Worm (Caenorhabditis elegans) whole organism, L2 larva: ENCODE results near the gene Y54F10BM.13.

Experiments
- C34F6.9 ChIP-seq: fragments of 150-350 bp; optimal IDR thresholded peaks from 2 replicates; lab custom pipeline; 2014; ENCODE audit warnings: missing biosample characterization, missing genetic modification characterization
- F13H6.1 ChIP-seq: sonication (generic microtip); optimal IDR thresholded peaks from 2 replicates; lab custom pipeline; 2016; ENCODE audit warnings: missing genetic modification characterization, missing compliant biosample characterization
- R02D3.7 ChIP-seq: fragments of 150-350 bp; optimal IDR thresholded peaks from 2 replicates; lab custom pipeline; 2014; ENCODE audit warnings: missing biosample characterization, missing genetic modification characterization
- ZK546.5 ChIP-seq: sonication (generic microtip); optimal IDR thresholded peaks from 2 replicates; lab custom pipeline; 2017; ENCODE audit warnings: missing biosample characterization, missing genetic modification characterization
- aly-2 ChIP-seq: fragments of 150-350 bp; optimal IDR thresholded peaks from 2 replicates; lab custom pipeline; 2014; ENCODE audit warnings: missing biosample characterization, missing genetic modification characterization
- ama-1 ChIP-seq: fragments of 150-350 bp; optimal IDR thresholded peaks from 2 replicates; lab custom pipeline; 2018; ENCODE audit warnings: inconsistent platforms
- ceh-16 ChIP-seq: fragments of 150-350 bp; optimal IDR thresholded peaks from 2 replicates; lab custom pipeline; 2014; ENCODE audit warnings: missing biosample characterization, missing genetic modification characterization
- ceh-82 ChIP-seq: fragments of 150-350 bp; optimal IDR thresholded peaks from 2 replicates; lab custom pipeline; 2014; ENCODE audit warnings: missing biosample characterization, missing genetic modification characterization
- crh-2 ChIP-seq: sonication (generic microtip); optimal IDR thresholded peaks from 2 replicates; lab custom pipeline; 2017; ENCODE audit warnings: missing biosample characterization, missing genetic modification characterization
- egl-27 ChIP-seq: sonication (generic microtip); optimal IDR thresholded peaks from 3 replicates; lab custom pipeline; 2017; ENCODE audit warnings: missing biosample characterization, missing genetic modification reagents, missing genetic modification characterization
- elt-3 ChIP-seq: sonication (generic microtip); optimal IDR thresholded peaks from 2 replicates; lab custom pipeline; 2017; ENCODE audit warnings: missing biosample characterization, missing genetic modification characterization
- fos-1 ChIP-seq: fragments of 150-350 bp; optimal IDR thresholded peaks from 2 replicates; lab custom pipeline; 2014; ENCODE audit warnings: missing biosample characterization, missing genetic modification characterization
- gmeb-1 ChIP-seq: fragments of 150-350 bp; optimal IDR thresholded peaks from 2 replicates; lab custom pipeline; 2014; ENCODE audit warnings: missing biosample characterization, missing genetic modification characterization
- lin-11 ChIP-seq: fragments of 150-350 bp; sonication (generic microtip); optimal IDR thresholded peaks from 2 replicates; lab custom pipeline; 2014; ENCODE audit warnings: missing biosample characterization, missing genetic modification characterization, inconsistent platforms, mixed read lengths
- lin-13 ChIP-seq: fragments of 150-350 bp; optimal IDR thresholded peaks from 2 replicates; lab custom pipeline; 2014; ENCODE audit warnings: missing biosample characterization, missing genetic modification reagents, missing genetic modification characterization
- lsy-2 ChIP-seq, 2 experiments: fragments of 150-350 bp in 1 of 2; sonication (generic microtip) in 1 of 2; optimal IDR thresholded peaks; 2 replicates each; lab custom pipeline; 2014 to 2017; ENCODE audit warnings: missing biosample characterization in 2 of 2, missing genetic modification characterization in 2 of 2
- mab-5 ChIP-seq: fragments of 150-350 bp; optimal IDR thresholded peaks from 2 replicates; lab custom pipeline; 2014; ENCODE audit warnings: missing biosample characterization, missing genetic modification characterization
- mbf-1 ChIP-seq: sonication (generic microtip); optimal IDR thresholded peaks from 2 replicates; lab custom pipeline; 2017; ENCODE audit warnings: missing biosample characterization, missing genetic modification characterization
- mdl-1 ChIP-seq, 2 experiments: fragments of 150-350 bp in 1 of 2; sonication (generic microtip) in 1 of 2; optimal IDR thresholded peaks; 2 replicates each; lab custom pipeline; 2017; ENCODE audit warnings: missing biosample characterization in 2 of 2, missing genetic modification characterization in 2 of 2
- nhr-10 ChIP-seq: sonication (generic microtip); optimal IDR thresholded peaks from 2 replicates; lab custom pipeline; 2017; ENCODE audit warnings: missing biosample characterization, missing genetic modification characterization
- nhr-12 ChIP-seq: fragments of 150-350 bp; optimal IDR thresholded peaks from 2 replicates; lab custom pipeline; 2014; ENCODE audit warnings: missing biosample characterization, missing genetic modification characterization
- nhr-21 ChIP-seq: fragments of 150-350 bp; optimal IDR thresholded peaks from 2 replicates; lab custom pipeline; 2014; ENCODE audit warnings: missing biosample characterization, missing genetic modification characterization
- nhr-23 ChIP-seq: fragments of 150-350 bp; optimal IDR thresholded peaks from 2 replicates; lab custom pipeline; 2014; ENCODE audit warnings: missing biosample characterization, missing genetic modification reagents, missing genetic modification characterization
- nhr-237 ChIP-seq: fragments of 150-350 bp; optimal IDR thresholded peaks from 2 replicates; lab custom pipeline; 2014; ENCODE audit warnings: missing biosample characterization, missing genetic modification characterization
- nhr-25 ChIP-seq: fragments of 150-350 bp; sonication (generic microtip); optimal IDR thresholded peaks from 3 replicates; lab custom pipeline; 2014; ENCODE audit warnings: missing biosample characterization, missing genetic modification characterization
- nhr-6 ChIP-seq: fragments of 150-350 bp; optimal IDR thresholded peaks from 2 replicates; lab custom pipeline; 2014; ENCODE audit warnings: missing biosample characterization, missing genetic modification characterization
- nhr-77 ChIP-seq: fragments of 150-350 bp; optimal IDR thresholded peaks from 2 replicates; lab custom pipeline; 2014; ENCODE audit warnings: missing biosample characterization, missing genetic modification characterization
- peb-1 ChIP-seq: fragments of 150-350 bp; optimal IDR thresholded peaks from 2 replicates; lab custom pipeline; 2014; ENCODE audit warnings: missing biosample characterization, missing genetic modification characterization
- sem-4 ChIP-seq: fragments of 150-350 bp; optimal IDR thresholded peaks from 2 replicates; lab custom pipeline; 2014; ENCODE audit warnings: missing biosample characterization, missing genetic modification reagents, missing genetic modification characterization
- sma-9 ChIP-seq, 2 experiments: fragments of 150-350 bp in 1 of 2; sonication (generic microtip) in 1 of 2; optimal IDR thresholded peaks; 2 replicates each; lab custom pipeline; 2014 to 2016; ENCODE audit warnings: missing genetic modification characterization in 2 of 2, mild to moderate bottlenecking in 1 of 2, missing biosample characterization in 1 of 2, missing compliant biosample characterization in 1 of 2, missing genetic modification reagents in 1 of 2, moderate library complexity in 1 of 2
- snpc-4 ChIP-seq: fragments of 150-350 bp; optimal IDR thresholded peaks from 2 replicates; lab custom pipeline; 2014; ENCODE audit warnings: missing biosample characterization, missing genetic modification characterization
- unc-39 ChIP-seq: fragments of 150-350 bp; optimal IDR thresholded peaks from 2 replicates; lab custom pipeline; 2014; ENCODE audit warnings: missing biosample characterization, missing genetic modification characterization
- zag-1 ChIP-seq: fragments of 150-350 bp; optimal IDR thresholded peaks from 2 replicates; lab custom pipeline; 2014; ENCODE audit warnings: missing biosample characterization, missing genetic modification characterization
- ztf-11 ChIP-seq: sonication (generic microtip); optimal IDR thresholded peaks from 2 replicates; lab custom pipeline; 2017; ENCODE audit warnings: missing biosample characterization, missing genetic modification characterization
- ztf-4 ChIP-seq: fragments of 150-350 bp; optimal IDR thresholded peaks from 2 replicates; lab custom pipeline; 2014; ENCODE audit warnings: missing biosample characterization, missing genetic modification characterization

Gene Y54F10BM.13

ce11 chrIII:2328612-2329011, 2.3 kb downstream of the Y54F10BM.13 start:
- no peak for TF ChIP-seq mbf-1 (tag; lab: Kevin White, UChicago)
- TF ChIP-seq crh-2, result no peak
- TF ChIP-seq F13H6.1 (tag; lab: Kevin White, UChicago), result no peak
- TF ChIP-seq unc-39 (tag; lab: Kevin White, UChicago), result no peak
- TF ChIP-seq mdl-1 (tag; optimal IDR thresholded peaks at IDR 0.05; lab: Kevin White, UChicago), result no peak
- no peak for TF ChIP-seq ztf-4
- TF ChIP-seq nhr-23 (tag; lab: Kevin White, UChicago), result no peak
- no peak for TF ChIP-seq nhr-77 (tag; lab: Kevin White, UChicago)
- no peak for TF ChIP-seq snpc-4 (tag; lab: Kevin White, UChicago)

ce11 chrIII:2324703-2325102, 6.2 kb downstream of the Y54F10BM.13 start:
- TF ChIP-seq lin-13 (GFP tag; lab: Kevin White, UChicago) (no peak), nhr-237 (tag; lab: Kevin White, UChicago) (no peak), nhr-77 (tag; lab: Kevin White, UChicago) (no peak), nhr-21 (tag; lab: Kevin White, UChicago) (no peak), unc-39 (tag; lab: Kevin White, UChicago) (no peak), sem-4 (tag; lab: Kevin White, UChicago) (no peak), C34F6.9 (tag; lab: Kevin White, UChicago) (no peak), nhr-12 (tag; lab: Kevin White, UChicago) (no peak), ztf-4 (no peak), nhr-6 (tag; lab: Kevin White, UChicago) (no peak), nhr-25 (tag; lab: Kevin White, UChicago) (no peak), elt-3 (tag; lab: Kevin White, UChicago) (no peak), egl-27 (tag; lab: Kevin White, UChicago) (no peak), nhr-23 (tag; lab: Kevin White, UChicago) (no peak), ZK546.5 (tag; lab: Kevin White, UChicago) (no peak), ama-1 (lab: Kevin White, UChicago) (no peak), zag-1 (tag; lab: Kevin White, UChicago) (no peak), mdl-1 (tag; optimal IDR thresholded peaks at IDR 0.05; lab: Kevin White, UChicago) (no peak)

- TF ChIP-seq lin-11 (tag; lab: Kevin White, UChicago) (no peak), fos-1 (tag; lab: Kevin White, UChicago) (no peak), F13H6.1 (tag; lab: Kevin White, UChicago) (no peak), ama-1 (lab: Kevin White, UChicago) (no peak), ztf-11 (tag; lab: Kevin White, UChicago) (no peak), ceh-82 (tag; lab: Kevin White, UChicago) (no peak), mdl-1 (tag; optimal IDR thresholded peaks at IDR 0.05; lab: Kevin White, UChicago) (no peak), gmeb-1 (tag; lab: Kevin White, UChicago) (no peak), aly-2 (no peak), nhr-10 (tag; lab: Kevin White, UChicago) (no peak), ceh-16 (tag; lab: Kevin White, UChicago) (no peak), mbf-1 (tag; lab: Kevin White, UChicago) (no peak), sma-9 (GFP tag; optimal IDR thresholded peaks at IDR 0.05; lab: Kevin White, UChicago) (no peak), sma-9 (tag; optimal IDR thresholded peaks at IDR 0.05; lab: Kevin White, UChicago) (no peak), nhr-25 (tag; lab: Kevin White, UChicago) (no peak), peb-1 (tag; lab: Kevin White, UChicago) (no peak), snpc-4 (tag; lab: Kevin White, UChicago) (no peak), crh-2 (no peak), mab-5 (tag; lab: Kevin White, UChicago) (no peak)
Observed at ce11 chrIII:2316439-2316838, 14.4 kb downstream of the Y54F10BM.13 start.

ce11 chrIII:2314678-2315077, 16.2 kb downstream of the Y54F10BM.13 start:
- TF ChIP-seq ZK546.5 (tag; lab: Kevin White, UChicago) (no peak), F13H6.1 (tag; lab: Kevin White, UChicago) (no peak), lsy-2 (tag; optimal IDR thresholded peaks at IDR 0.05; lab: Kevin White, UChicago) (no peak), R02D3.7 (tag; lab: Kevin White, UChicago) (no peak)
